Worm (Caenorhabditis elegans) whole organism, L4 larva: ENCODE results near the gene col-13.

Experiments
- R02D3.7 ChIP-seq: fragments of 150-350 bp; sonication (generic microtip); optimal IDR thresholded peaks from 3 replicates; lab custom pipeline; 2014; ENCODE audit warnings: missing biosample characterization, missing genetic modification characterization
- fos-1 ChIP-seq: fragments of 150-350 bp; optimal IDR thresholded peaks from 2 replicates; lab custom pipeline; 2014; ENCODE audit warnings: missing biosample characterization, missing genetic modification characterization
- jun-1 ChIP-seq: fragments of 150-350 bp; optimal IDR thresholded peaks from 2 replicates; lab custom pipeline; 2014; ENCODE audit warnings: missing biosample characterization, missing genetic modification reagents, missing genetic modification characterization
- nhr-10 ChIP-seq: fragments of 150-350 bp; optimal IDR thresholded peaks from 2 replicates; lab custom pipeline; 2014; ENCODE audit warnings: missing biosample characterization, missing genetic modification characterization
- pha-4 ChIP-seq, 2 experiments: fragments of 150-350 bp in 1 of 2; fragments of 200-800 bp in 1 of 2; sonication (Bioruptor generic) in 1 of 2; IDR thresholded peaks in 1 of 2; optimal IDR thresholded peaks in 1 of 2; 2 replicates each; pipeline versions ENCODE4 v1.3.6 to Lab custom; 2014 to 2022; ENCODE audit warnings: missing genetic modification characterization in 2 of 2, missing genetic modification reagents in 2 of 2, missing biosample characterization in 1 of 2, missing compliant biosample characterization in 1 of 2
- pqm-1 ChIP-seq: sonication (generic microtip); optimal IDR thresholded peaks from 2 replicates; lab custom pipeline; 2017; ENCODE audit warnings: missing biosample characterization, missing genetic modification characterization
- skn-1 ChIP-seq: fragments of 150-350 bp; optimal IDR thresholded peaks from 2 replicates; lab custom pipeline; 2014; ENCODE audit warnings: missing biosample characterization, missing genetic modification characterization
- unc-62 ChIP-seq, 3 experiments: fragments of 150-350 bp in 1 of 3; sonication (generic microtip); optimal IDR thresholded peaks in 2 of 3; peaks in 1 of 3; 1 replicate in 1 of 3; 2 replicates in 2 of 3; lab custom pipeline; 2014 to 2017; ENCODE audit warnings: missing biosample characterization in 3 of 3, missing genetic modification characterization in 3 of 3, missing genetic modification reagents in 3 of 3, missing genotype in 1 of 3
- ztf-11 ChIP-seq: fragments of 150-350 bp; optimal IDR thresholded peaks from 2 replicates; lab custom pipeline; 2014; ENCODE audit warnings: missing biosample characterization, missing genetic modification characterization
- ztf-7 ChIP-seq: fragments of 150-350 bp; optimal IDR thresholded peaks from 2 replicates; lab custom pipeline; 2014; ENCODE audit warnings: missing biosample characterization, missing genetic modification characterization

DNA sequence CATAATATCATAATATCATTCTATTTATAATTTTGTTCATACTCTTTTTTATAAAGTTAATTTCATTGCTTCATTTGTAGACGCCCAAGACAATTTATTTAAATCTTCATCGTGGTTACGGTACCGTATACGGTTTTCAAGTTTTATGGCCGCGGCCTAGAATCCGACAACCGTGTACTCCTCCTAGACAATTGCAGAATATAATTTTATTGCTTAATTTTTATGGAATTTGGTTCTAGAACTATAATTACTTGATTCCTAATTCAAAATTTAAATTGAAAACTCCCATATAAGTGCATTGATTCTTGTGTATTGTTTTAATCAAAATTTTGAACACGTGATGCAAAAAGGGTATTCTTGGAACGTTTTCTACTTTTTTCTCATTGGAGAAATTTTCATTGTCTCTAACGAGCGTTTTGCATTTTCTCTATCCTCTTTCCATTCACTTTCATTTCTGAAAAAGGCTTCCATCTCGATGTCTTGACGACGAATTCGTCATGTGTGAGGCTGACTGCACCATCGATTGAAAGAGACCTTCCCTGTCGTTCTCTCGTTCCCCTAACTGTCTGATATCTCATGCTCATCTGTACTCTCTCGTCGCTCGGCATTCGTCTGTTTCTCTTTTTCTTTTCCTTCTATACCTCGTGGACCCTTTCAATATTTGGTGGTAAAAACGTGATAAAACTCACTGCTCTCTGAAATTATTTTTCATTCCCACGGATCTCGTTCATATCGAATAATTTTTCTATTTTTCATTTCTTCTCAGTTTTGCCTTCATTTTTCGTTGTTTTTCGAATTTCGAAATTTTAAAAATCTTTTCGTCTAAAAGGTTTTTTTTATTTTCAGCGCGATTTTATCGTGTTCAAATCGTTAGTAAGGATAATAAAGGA is 19.7 kb upstream of the col-13 start, which contains the start of gene pap-1:
- TF ChIP-seq pha-4 (GFP tag; IDR thresholded peaks at IDR 0.05; lab: Robert Waterston, UW) (no peak), pha-4 (tag; optimal IDR thresholded peaks at IDR 0.05; lab: Kevin White, UChicago) (no peak), fos-1 (no peak), unc-62 (GFP tag; optimal IDR thresholded peaks at IDR 0.05 in 1 of 2; lab: Kevin White, UChicago) (no peak), unc-62 (tag; optimal IDR thresholded peaks at IDR 0.05; lab: Kevin White, UChicago) (no peak), ztf-7 (no peak), skn-1 (tag; lab: Kevin White, UChicago) (no peak), pqm-1 (tag; lab: Kevin White, UChicago) (no peak), R02D3.7 (tag; lab: Kevin White, UChicago) (no peak), jun-1 (no peak), ztf-11 (tag; lab: Kevin White, UChicago) (no peak), nhr-10 (tag; lab: Kevin White, UChicago) (no peak)
